Worm (Caenorhabditis elegans) whole organism, L2 larva: ENCODE data around the gene C31B8.1.

Experiments
- C34F6.9 ChIP-seq: fragments of 150-350 bp; optimal IDR thresholded peaks from 2 replicates; lab custom pipeline; 2014; ENCODE audit warnings: missing biosample characterization, missing genetic modification characterization
- F13H6.1 ChIP-seq: sonication (generic microtip); optimal IDR thresholded peaks from 2 replicates; lab custom pipeline; 2016; ENCODE audit warnings: missing genetic modification characterization, missing compliant biosample characterization
- R02D3.7 ChIP-seq: fragments of 150-350 bp; optimal IDR thresholded peaks from 2 replicates; lab custom pipeline; 2014; ENCODE audit warnings: missing biosample characterization, missing genetic modification characterization
- Y55F3AM.14 ChIP-seq: fragments of 200-800 bp; sonication (Bioruptor generic); optimal IDR thresholded peaks from 2 replicates; lab custom pipeline; 2018; ENCODE audit warnings: mild to moderate bottlenecking, missing genetic modification characterization, missing compliant biosample characterization
- ZK546.5 ChIP-seq: sonication (generic microtip); optimal IDR thresholded peaks from 2 replicates; lab custom pipeline; 2017; ENCODE audit warnings: missing biosample characterization, missing genetic modification characterization
- aly-2 ChIP-seq: fragments of 150-350 bp; optimal IDR thresholded peaks from 2 replicates; lab custom pipeline; 2014; ENCODE audit warnings: missing biosample characterization, missing genetic modification characterization
- blmp-1 ChIP-seq: sonication (generic microtip); optimal IDR thresholded peaks from 2 replicates; lab custom pipeline; 2017; ENCODE audit warnings: missing genetic modification characterization, mild to moderate bottlenecking, missing compliant biosample characterization, antibody characterized with exemption, moderate library complexity; ENCODE audit not compliant: insufficient read depth
- ceh-16 ChIP-seq: fragments of 150-350 bp; optimal IDR thresholded peaks from 2 replicates; lab custom pipeline; 2014; ENCODE audit warnings: missing biosample characterization, missing genetic modification characterization
- ceh-82 ChIP-seq: fragments of 150-350 bp; optimal IDR thresholded peaks from 2 replicates; lab custom pipeline; 2014; ENCODE audit warnings: missing biosample characterization, missing genetic modification characterization
- dmd-4 ChIP-seq: sonication (generic microtip); optimal IDR thresholded peaks from 2 replicates; lab custom pipeline; 2017; ENCODE audit warnings: missing biosample characterization, missing genetic modification characterization
- egl-27 ChIP-seq: sonication (generic microtip); optimal IDR thresholded peaks from 3 replicates; lab custom pipeline; 2017; ENCODE audit warnings: missing biosample characterization, missing genetic modification reagents, missing genetic modification characterization
- elt-1 ChIP-seq: fragments of 150-350 bp; optimal IDR thresholded peaks from 2 replicates; lab custom pipeline; 2014; ENCODE audit warnings: missing biosample characterization, missing genetic modification characterization
- fos-1 ChIP-seq: fragments of 150-350 bp; optimal IDR thresholded peaks from 2 replicates; lab custom pipeline; 2014; ENCODE audit warnings: missing biosample characterization, missing genetic modification characterization
- lin-11 ChIP-seq: fragments of 150-350 bp; sonication (generic microtip); optimal IDR thresholded peaks from 2 replicates; lab custom pipeline; 2014; ENCODE audit warnings: missing biosample characterization, missing genetic modification characterization, inconsistent platforms, mixed read lengths
- lin-13 ChIP-seq: fragments of 150-350 bp; optimal IDR thresholded peaks from 2 replicates; lab custom pipeline; 2014; ENCODE audit warnings: missing biosample characterization, missing genetic modification reagents, missing genetic modification characterization
- lin-39 ChIP-seq: fragments of 150-350 bp; optimal IDR thresholded peaks from 2 replicates; lab custom pipeline; 2014; ENCODE audit warnings: missing biosample characterization, missing genetic modification reagents, missing genetic modification characterization
- lsy-2 ChIP-seq, 2 experiments: fragments of 150-350 bp in 1 of 2; sonication (generic microtip) in 1 of 2; optimal IDR thresholded peaks; 2 replicates each; lab custom pipeline; 2014 to 2017; ENCODE audit warnings: missing biosample characterization in 2 of 2, missing genetic modification characterization in 2 of 2
- mbf-1 ChIP-seq: sonication (generic microtip); optimal IDR thresholded peaks from 2 replicates; lab custom pipeline; 2017; ENCODE audit warnings: missing biosample characterization, missing genetic modification characterization
- mdl-1 ChIP-seq, 2 experiments: fragments of 150-350 bp in 1 of 2; sonication (generic microtip) in 1 of 2; optimal IDR thresholded peaks; 2 replicates each; lab custom pipeline; 2017; ENCODE audit warnings: missing biosample characterization in 2 of 2, missing genetic modification characterization in 2 of 2
- nhr-10 ChIP-seq: sonication (generic microtip); optimal IDR thresholded peaks from 2 replicates; lab custom pipeline; 2017; ENCODE audit warnings: missing biosample characterization, missing genetic modification characterization
- nhr-11 ChIP-seq: fragments of 150-350 bp; optimal IDR thresholded peaks from 2 replicates; lab custom pipeline; 2014; ENCODE audit warnings: missing biosample characterization, missing genetic modification characterization
- nhr-129 ChIP-seq: fragments of 150-350 bp; optimal IDR thresholded peaks from 2 replicates; lab custom pipeline; 2014; ENCODE audit warnings: missing biosample characterization, missing genetic modification characterization
- nhr-23 ChIP-seq: fragments of 150-350 bp; optimal IDR thresholded peaks from 2 replicates; lab custom pipeline; 2014; ENCODE audit warnings: missing biosample characterization, missing genetic modification reagents, missing genetic modification characterization
- nhr-6 ChIP-seq: fragments of 150-350 bp; optimal IDR thresholded peaks from 2 replicates; lab custom pipeline; 2014; ENCODE audit warnings: missing biosample characterization, missing genetic modification characterization
- nhr-77 ChIP-seq: fragments of 150-350 bp; optimal IDR thresholded peaks from 2 replicates; lab custom pipeline; 2014; ENCODE audit warnings: missing biosample characterization, missing genetic modification characterization
- peb-1 ChIP-seq: fragments of 150-350 bp; optimal IDR thresholded peaks from 2 replicates; lab custom pipeline; 2014; ENCODE audit warnings: missing biosample characterization, missing genetic modification characterization
- sem-4 ChIP-seq: fragments of 150-350 bp; optimal IDR thresholded peaks from 2 replicates; lab custom pipeline; 2014; ENCODE audit warnings: missing biosample characterization, missing genetic modification reagents, missing genetic modification characterization
- sma-3 ChIP-seq: sonication (generic microtip); optimal IDR thresholded peaks from 2 replicates; lab custom pipeline; 2016; ENCODE audit warnings: missing genetic modification reagents, missing genetic modification characterization, missing compliant biosample characterization
- sma-9 ChIP-seq, 2 experiments: fragments of 150-350 bp in 1 of 2; sonication (generic microtip) in 1 of 2; optimal IDR thresholded peaks; 2 replicates each; lab custom pipeline; 2014 to 2016; ENCODE audit warnings: missing genetic modification characterization in 2 of 2, mild to moderate bottlenecking in 1 of 2, missing biosample characterization in 1 of 2, missing compliant biosample characterization in 1 of 2, missing genetic modification reagents in 1 of 2, moderate library complexity in 1 of 2
- snpc-4 ChIP-seq: fragments of 150-350 bp; optimal IDR thresholded peaks from 2 replicates; lab custom pipeline; 2014; ENCODE audit warnings: missing biosample characterization, missing genetic modification characterization
- unc-39 ChIP-seq: fragments of 150-350 bp; optimal IDR thresholded peaks from 2 replicates; lab custom pipeline; 2014; ENCODE audit warnings: missing biosample characterization, missing genetic modification characterization
- ztf-1 ChIP-seq: fragments of 200-800 bp; sonication (Bioruptor generic); conservative IDR thresholded peaks from 2 replicates; pipeline ENCODE4 v1.3.6; 2022; ENCODE audit warnings: missing genetic modification characterization, missing compliant biosample characterization
- ztf-4 ChIP-seq: fragments of 150-350 bp; optimal IDR thresholded peaks from 2 replicates; lab custom pipeline; 2014; ENCODE audit warnings: missing biosample characterization, missing genetic modification characterization

The C31B8.1 gene

DNA sequence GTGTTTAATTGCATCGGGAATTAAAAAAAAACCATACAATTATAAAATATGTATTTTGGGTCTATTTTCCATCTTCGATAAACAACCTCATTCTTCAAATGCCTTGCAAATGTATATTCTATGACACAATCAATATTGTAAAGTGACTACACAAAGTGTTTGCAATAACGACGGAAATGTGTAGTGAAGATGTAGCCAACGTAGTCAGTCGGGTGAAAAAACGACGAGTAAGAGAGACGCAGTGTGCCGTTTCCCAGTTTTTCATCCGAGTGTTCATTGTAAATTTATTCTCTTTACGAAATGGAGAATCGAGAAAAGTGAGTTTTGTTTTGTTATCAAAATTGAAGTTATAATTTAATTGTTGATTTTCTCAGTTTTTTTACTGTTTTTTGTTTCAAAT, 39.4 kb upstream of the C31B8.1 start, which contains the start of gene F37B4.15:
F37B4.15 (plus strand) TSS at position 301 of the 400 bp plus-strand sequence.
- no peak for TF ChIP-seq C34F6.9 (tag; lab: Kevin White, UChicago)

DNA sequence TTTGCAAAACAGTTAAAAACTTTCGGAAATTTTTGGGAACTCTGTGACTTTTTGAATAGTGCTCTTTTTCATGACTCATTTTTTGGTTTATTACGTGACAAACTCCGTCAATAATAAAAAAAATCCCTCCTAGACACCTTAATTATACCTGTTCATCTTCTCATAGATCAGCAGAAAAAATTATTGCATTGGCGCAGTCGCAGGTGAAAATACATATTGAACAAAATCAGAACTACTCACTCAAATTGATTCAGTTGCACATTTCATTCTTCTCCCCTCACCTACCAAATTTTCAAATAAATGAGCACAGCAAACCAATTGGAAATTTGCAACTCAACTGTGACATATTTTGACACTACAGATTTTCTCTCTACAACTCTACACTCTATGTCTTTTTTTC, 38.4 kb upstream of the C31B8.1 start, which contains the start of gene srh-127:
srh-127 (plus strand) TSS at position 301 of the 400 bp plus-strand sequence.
- no peak for TF ChIP-seq ztf-4 (tag; lab: Kevin White, UChicago)

DNA sequence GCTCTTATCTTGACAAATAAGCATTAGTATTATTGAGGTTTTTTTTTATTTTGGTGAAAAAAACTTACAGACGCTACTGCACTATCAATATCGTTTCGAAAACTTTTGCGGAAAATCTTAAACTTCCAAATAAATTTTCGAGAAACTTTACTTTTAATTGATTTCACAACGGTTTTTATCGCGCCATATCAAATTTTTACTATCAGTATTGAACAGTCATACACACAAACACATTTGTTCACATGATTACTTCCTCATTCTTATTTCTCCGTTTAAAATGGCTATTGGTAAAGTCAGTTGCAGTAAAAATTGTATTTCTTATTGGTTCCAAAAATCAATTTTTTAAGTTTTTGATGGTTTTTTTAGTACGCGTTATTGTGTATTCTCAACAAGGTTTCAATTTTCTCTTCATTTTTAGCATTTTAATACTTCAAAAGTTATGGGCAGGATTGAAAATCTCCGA, 35.1 kb upstream of the C31B8.1 start, which contains the start of gene pals-32:
pals-32 (plus strand) TSS at position 413 of the 463 bp plus-strand sequence.
- no peak for TF ChIP-seq mbf-1 (tag; lab: Kevin White, UChicago)
- peak; percentile 57 for TF ChIP-seq fos-1 (tag; lab: Kevin White, UChicago)

DNA sequence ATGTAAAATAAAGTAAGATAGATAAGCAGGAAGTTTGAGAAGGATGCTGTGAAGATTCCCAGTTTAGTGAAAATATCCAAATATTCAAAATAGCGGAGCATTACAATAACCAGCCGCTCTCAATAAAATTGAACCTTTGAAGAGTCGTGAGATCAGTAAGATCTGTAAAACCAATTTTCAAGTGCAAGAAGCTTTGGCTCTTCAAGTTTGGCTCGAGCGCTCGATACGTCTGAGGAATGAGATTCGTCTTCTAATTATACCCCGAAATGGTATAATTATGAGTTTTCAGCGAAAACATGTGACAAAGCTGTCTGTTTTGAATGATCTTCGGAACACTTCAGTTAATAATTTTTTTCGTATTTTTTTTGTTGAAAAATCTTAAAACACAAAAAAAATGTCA, 31.5 kb upstream of the C31B8.1 start, which contains the start of gene str-46:
str-46 (minus strand) TSS at position 101 of the 400 bp plus-strand sequence.
- TF ChIP-seq peb-1 (tag; lab: Kevin White, UChicago) (no peak), Y55F3AM.14 (GFP tag; lab: Kevin White, UChicago) (no peak), nhr-129 (tag; lab: Kevin White, UChicago) (no peak)

DNA sequence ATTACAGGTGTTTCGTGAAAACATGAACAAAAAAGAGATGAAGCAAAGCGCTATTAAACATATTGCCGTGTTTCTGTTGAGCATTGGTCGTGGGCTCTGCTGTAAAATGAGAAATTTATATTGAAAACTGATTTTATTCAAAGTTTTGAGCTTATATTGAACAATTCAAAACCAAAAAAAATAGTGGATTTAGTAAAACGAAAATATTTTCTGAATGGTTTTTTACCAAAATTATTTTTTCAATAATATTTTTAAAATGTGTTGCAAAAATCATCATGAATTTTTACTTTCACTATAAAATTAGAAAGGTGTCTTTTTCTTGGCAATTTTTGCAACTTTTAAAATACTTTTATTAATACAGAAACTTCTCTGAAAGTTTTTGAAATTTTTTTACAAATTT, 28.1 kb upstream of the C31B8.1 start, which contains the start of gene C31B8.7:
C31B8.7 (minus strand) TSS at position 101 of the 400 bp plus-strand sequence.
- TF ChIP-seq sma-3 (GFP tag; lab: Kevin White, UChicago) (no peak), lsy-2 (tag; optimal IDR thresholded peaks at IDR 0.05; lab: Kevin White, UChicago) (no peak), aly-2 (tag; lab: Kevin White, UChicago) (no peak), ceh-16 (no peak), dmd-4 (no peak), unc-39 (no peak), egl-27 (tag; lab: Kevin White, UChicago) (no peak), lin-39 (no peak), C34F6.9 (tag; lab: Kevin White, UChicago) (no peak), blmp-1 (no peak), R02D3.7 (tag; lab: Kevin White, UChicago) (no peak), nhr-23 (no peak), F13H6.1 (tag; lab: Kevin White, UChicago) (no peak), lin-13 (GFP tag; lab: Kevin White, UChicago) (no peak), mdl-1 (tag; optimal IDR thresholded peaks at IDR 0.05; lab: Kevin White, UChicago) (no peak), nhr-6 (tag; lab: Kevin White, UChicago) (no peak), elt-1 (tag; lab: Kevin White, UChicago) (no peak), nhr-77 (tag; lab: Kevin White, UChicago) (no peak)

DNA sequence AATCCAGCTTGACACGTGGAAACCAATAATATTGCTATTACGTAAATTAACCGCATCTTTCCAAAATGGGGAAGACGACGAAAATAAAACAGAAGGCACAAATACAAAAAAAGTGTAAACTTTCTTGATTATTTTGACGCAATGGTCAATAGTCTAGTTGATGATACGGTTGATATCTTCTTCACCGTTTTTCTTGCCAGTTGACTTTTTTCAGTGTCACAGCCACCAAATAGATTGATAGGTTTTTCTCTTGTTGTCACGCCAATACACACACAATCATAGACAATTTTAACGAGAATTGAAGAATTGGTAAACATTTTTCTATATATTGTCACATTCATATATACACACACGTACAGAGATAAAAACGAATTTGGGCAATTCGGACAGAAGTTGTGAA, 21.8 kb upstream of the C31B8.1 start, which contains the start of gene zmp-3:
zmp-3 (minus strand) TSS at position 101 of the 400 bp plus-strand sequence.
- TF ChIP-seq mbf-1 (tag; lab: Kevin White, UChicago) (no peak), ZK546.5 (no peak), sma-9 (GFP tag; optimal IDR thresholded peaks at IDR 0.05; lab: Kevin White, UChicago) (no peak), sma-9 (tag; optimal IDR thresholded peaks at IDR 0.05; lab: Kevin White, UChicago) (no peak), lsy-2 (tag; optimal IDR thresholded peaks at IDR 0.05; lab: Kevin White, UChicago) (no peak), nhr-23 (no peak), ztf-1 (GFP tag; lab: Robert Waterston, UW) (no peak), nhr-11 (tag; lab: Kevin White, UChicago) (no peak), ztf-4 (tag; lab: Kevin White, UChicago) (no peak), peb-1 (tag; lab: Kevin White, UChicago) (no peak), snpc-4 (no peak), lin-11 (no peak), ceh-82 (tag; lab: Kevin White, UChicago) (no peak), mdl-1 (tag; optimal IDR thresholded peaks at IDR 0.05; lab: Kevin White, UChicago) (no peak), nhr-10 (no peak), sem-4 (no peak)
